Fruit fly (Drosophila melanogaster) whole organism, pupa: ENCODE measurements around the gene CG3198.

ENCODE experiments used
- CG13204 ChIP-seq: fragments of 200-800 bp; sonication (Bioruptor generic); optimal IDR thresholded peaks from 2 replicates; lab custom pipeline; 2018; ENCODE audit warnings: missing biosample characterization, mild to moderate bottlenecking, missing genetic modification characterization, moderate library complexity
- CG14655 ChIP-seq: fragments of 200-800 bp; sonication (Bioruptor generic); optimal IDR thresholded peaks from 3 replicates; lab custom pipeline; 2017; ENCODE audit warnings: mild to moderate bottlenecking, missing biosample characterization, missing genetic modification reagents, missing genetic modification characterization
- CG8301 ChIP-seq: fragments of 200-800 bp; sonication (Bioruptor generic); optimal IDR thresholded peaks from 2 replicates; lab custom pipeline; 2018; ENCODE audit warnings: missing biosample characterization, mild to moderate bottlenecking, missing genetic modification characterization
- CG9948 ChIP-seq: fragments of 200-800 bp; sonication (Bioruptor generic); optimal IDR thresholded peaks from 2 replicates; lab custom pipeline; 2018; ENCODE audit warnings: missing biosample characterization, mild to moderate bottlenecking, missing genetic modification characterization, moderate library complexity
- EcR ChIP-seq: fragments of 200-800 bp; sonication (Bioruptor generic); optimal IDR thresholded peaks from 3 replicates; lab custom pipeline; 2019; ENCODE audit warnings: missing biosample characterization, missing genetic modification characterization, mild to moderate bottlenecking, moderate library complexity, missing genetic modification reagents
- Ets98B ChIP-seq: fragments of 200-800 bp; sonication (Bioruptor generic); IDR thresholded peaks from 2 replicates; pipeline ENCODE4 v1.3.6; 2022; ENCODE audit warnings: missing biosample characterization, missing genetic modification characterization
- Pif1B ChIP-seq: fragments of 200-800 bp; sonication (Bioruptor generic); optimal IDR thresholded peaks from 3 replicates; lab custom pipeline; 2016; ENCODE audit warnings: missing biosample characterization, missing genetic modification characterization
- gl ChIP-seq: fragments of 200-800 bp; sonication (Bioruptor generic); optimal IDR thresholded peaks from 2 replicates; lab custom pipeline; 2018; ENCODE audit warnings: missing biosample characterization, mild to moderate bottlenecking, missing genetic modification characterization

- TF ChIP-seq gl (no peak), CG9948 (no peak), Pif1B (GFP tag; lab: Kevin White, UChicago) (no peak), CG8301 (tag; lab: Kevin White, UChicago) (no peak), CG13204 (GFP tag; lab: Kevin White, UChicago) (no peak), CG14655 (no peak), Ets98B (GFP tag; lab: Robert Waterston, UW) (no peak), EcR (GFP tag; lab: Kevin White, UChicago) (no peak)
These were observed 10.1 kb upstream of the CG3198 start, which contains the start of gene Pink1 for dm6 chrX:6683635-6684499.
